Fruit fly (Drosophila melanogaster) whole organism, embryonic: ENCODE data around the gene peng.

Experiments used
- Abd-B ChIP-seq: fragments of 200-800 bp; sonication (Bioruptor generic); optimal IDR thresholded peaks from 2 replicates; lab custom pipeline; 2018; ENCODE audit warnings: missing biosample characterization, mild to moderate bottlenecking, missing genetic modification characterization, moderate library complexity
- CG13624 ChIP-seq: fragments of 200-800 bp; sonication (Bioruptor generic); optimal IDR thresholded peaks from 2 replicates; lab custom pipeline; 2016; ENCODE audit warnings: missing biosample characterization, missing genetic modification characterization
- CG13894 ChIP-seq: fragments of 200-800 bp; sonication (Bioruptor generic); optimal IDR thresholded peaks from 3 replicates; lab custom pipeline; 2018; ENCODE audit warnings: missing biosample characterization, mild to moderate bottlenecking, missing genetic modification characterization, moderate library complexity
- CG15696 ChIP-seq: fragments of 200-800 bp; sonication (Bioruptor generic); optimal IDR thresholded peaks from 2 replicates; lab custom pipeline; 2019; ENCODE audit warnings: missing biosample characterization, mild to moderate bottlenecking, missing genetic modification characterization, moderate library complexity
- CG16813 ChIP-seq: fragments of 200-800 bp; sonication (Bioruptor generic); IDR thresholded peaks from 3 replicates; pipeline ENCODE4 v1.3.6; 2022; ENCODE audit warnings: missing biosample characterization, missing genetic modification characterization; ENCODE audit not compliant: partially characterized antibody
- CG17568 ChIP-seq: fragments of 200-800 bp; sonication (Bioruptor generic); optimal IDR thresholded peaks from 2 replicates; lab custom pipeline; 2018; ENCODE audit warnings: missing biosample characterization, mild to moderate bottlenecking, missing genetic modification characterization, moderate library complexity
- CG2889 ChIP-seq: fragments of 200-800 bp; sonication (Bioruptor generic); IDR thresholded peaks from 3 replicates; pipeline ENCODE4 v1.3.6; 2022; ENCODE audit warnings: missing biosample characterization, missing genetic modification characterization
- CG30431 ChIP-seq: fragments of 200-800 bp; sonication (Bioruptor generic); optimal IDR thresholded peaks from 2 replicates; lab custom pipeline; 2017; ENCODE audit warnings: missing biosample characterization, missing genetic modification characterization
- CG3281 ChIP-seq: fragments of 200-800 bp; sonication (Bioruptor generic); optimal IDR thresholded peaks from 3 replicates; lab custom pipeline; 2017; ENCODE audit warnings: missing biosample characterization, mild to moderate bottlenecking, missing genetic modification characterization
- CG34376 ChIP-seq: fragments of 200-800 bp; sonication (Bioruptor generic); optimal IDR thresholded peaks from 2 replicates; lab custom pipeline; 2018; ENCODE audit warnings: missing biosample characterization, mild to moderate bottlenecking, missing genetic modification characterization
- CG43689 ChIP-seq: fragments of 200-800 bp; sonication (Bioruptor generic); IDR thresholded peaks from 2 replicates; pipeline ENCODE4 v1.3.6; 2022; ENCODE audit warnings: missing biosample characterization, missing genetic modification characterization
- CG4404 ChIP-seq: fragments of 200-800 bp; sonication (Bioruptor generic); IDR thresholded peaks from 2 replicates; pipeline ENCODE4 v1.3.6; 2022; ENCODE audit warnings: missing biosample characterization, missing genetic modification characterization
- CG4854 ChIP-seq: fragments of 200-800 bp; sonication (Bioruptor generic); optimal IDR thresholded peaks from 2 replicates; lab custom pipeline; 2016; ENCODE audit warnings: missing biosample characterization, missing genetic modification characterization, inconsistent platforms
- CG8281 ChIP-seq: fragments of 200-800 bp; sonication (Bioruptor generic); optimal IDR thresholded peaks from 2 replicates; lab custom pipeline; 2018; ENCODE audit warnings: missing biosample characterization, mild to moderate bottlenecking, missing genetic modification characterization, moderate library complexity
- CG9932 ChIP-seq: fragments of 200-800 bp; sonication (Bioruptor generic); IDR thresholded peaks from 2 replicates; pipeline ENCODE4 v1.3.6; 2022; ENCODE audit warnings: missing biosample characterization, missing genetic modification characterization
- E2f1 ChIP-seq: fragments of 200-800 bp; sonication (Bioruptor generic); IDR thresholded peaks from 2 replicates; pipeline ENCODE4 v1.3.6; 2022; ENCODE audit warnings: missing biosample characterization, missing genetic modification characterization
- Ets97D ChIP-seq: fragments of 200-800 bp; sonication (Bioruptor generic); optimal IDR thresholded peaks from 3 replicates; lab custom pipeline; 2016; ENCODE audit warnings: missing biosample characterization, missing genetic modification characterization
- GATAe ChIP-seq: fragments of 200-800 bp; sonication (Bioruptor generic); conservative IDR thresholded peaks from 2 replicates; pipeline ENCODE4 v1.3.6; 2022; ENCODE audit warnings: missing biosample characterization, missing genetic modification characterization
- HmgD ChIP-seq: fragments of 200-800 bp; sonication (Bioruptor generic); optimal IDR thresholded peaks from 3 replicates; lab custom pipeline; 2016; ENCODE audit warnings: missing biosample characterization, missing genetic modification characterization
- Hr39 ChIP-seq: fragments of >200 bp; optimal IDR thresholded peaks from 2 replicates; lab custom pipeline; 2017
- Max ChIP-seq: fragments of 200-800 bp; sonication (Bioruptor generic); optimal IDR thresholded peaks from 2 replicates; lab custom pipeline; 2016; ENCODE audit warnings: missing biosample characterization, mild to moderate bottlenecking, missing genetic modification characterization
- NC2β ChIP-seq: fragments of 200-800 bp; sonication (Bioruptor generic); optimal IDR thresholded peaks from 2 replicates; lab custom pipeline; 2016; ENCODE audit warnings: missing biosample characterization, missing genetic modification characterization
- Neu2 ChIP-seq: fragments of 200-800 bp; sonication (Bioruptor generic); optimal IDR thresholded peaks from 3 replicates; lab custom pipeline; 2016; ENCODE audit warnings: missing biosample characterization, missing genetic modification characterization, borderline replicate concordance
- Poxn ChIP-seq: fragments of 200-800 bp; sonication (Bioruptor generic); IDR thresholded peaks from 2 replicates; pipeline ENCODE4 v1.3.6; 2022; ENCODE audit warnings: missing biosample characterization, missing genetic modification characterization
- Rfx ChIP-seq: fragments of 200-800 bp; sonication (Bioruptor generic); IDR thresholded peaks from 2 replicates; pipeline ENCODE4 v1.3.6; 2022; ENCODE audit warnings: missing biosample characterization, missing genetic modification characterization
- Sox100B ChIP-seq: fragments of 200-800 bp; sonication (Bioruptor generic); optimal IDR thresholded peaks from 3 replicates; lab custom pipeline; 2018; ENCODE audit warnings: missing biosample characterization, mild to moderate bottlenecking, missing genetic modification characterization
- Sox102F ChIP-seq: fragments of 200-800 bp; sonication (Bioruptor generic); optimal IDR thresholded peaks from 2 replicates; lab custom pipeline; 2018; ENCODE audit warnings: missing biosample characterization, mild to moderate bottlenecking, missing genetic modification characterization, moderate library complexity
- Spps ChIP-seq: fragments of 200-800 bp; sonication (Bioruptor generic); optimal IDR thresholded peaks from 2 replicates; lab custom pipeline; 2018; ENCODE audit warnings: missing biosample characterization, mild to moderate bottlenecking, missing genetic modification characterization
- Ssrp ChIP-seq: fragments of 200-800 bp; sonication (Bioruptor generic); optimal IDR thresholded peaks from 2 replicates; lab custom pipeline; 2018; ENCODE audit warnings: missing biosample characterization, mild to moderate bottlenecking, missing genetic modification characterization, moderate library complexity
- YL-1 ChIP-seq: fragments of 200-800 bp; sonication (Bioruptor generic); optimal IDR thresholded peaks from 3 replicates; lab custom pipeline; 2017; ENCODE audit warnings: missing biosample characterization, mild to moderate bottlenecking, missing genetic modification characterization
- ase ChIP-seq: fragments of 200-800 bp; sonication (Bioruptor generic); IDR thresholded peaks from 3 replicates; pipeline ENCODE4 v1.3.6; 2022; ENCODE audit warnings: missing biosample characterization, missing genetic modification characterization
- bowl ChIP-seq: fragments of 200-800 bp; sonication (Bioruptor generic); IDR thresholded peaks from 2 replicates; pipeline ENCODE4 v1.3.6; 2022; ENCODE audit warnings: missing biosample characterization, missing genetic modification characterization
- bsh ChIP-seq, 2 experiments: fragments of 200-800 bp; sonication (Bioruptor generic); optimal IDR thresholded peaks; 2 replicates each; lab custom pipeline; 2017 to 2018; ENCODE audit warnings: mild to moderate bottlenecking in 2 of 2, missing biosample characterization in 2 of 2, missing genetic modification characterization in 2 of 2, moderate library complexity in 1 of 2
- exex ChIP-seq: fragments of 200-800 bp; sonication (Bioruptor generic); optimal IDR thresholded peaks from 4 replicates; lab custom pipeline; 2018; ENCODE audit warnings: missing biosample characterization, mild to moderate bottlenecking, missing genetic modification characterization, moderate library complexity
- eyg ChIP-seq: fragments of 200-800 bp; sonication (Bioruptor generic); optimal IDR thresholded peaks from 3 replicates; lab custom pipeline; 2016; ENCODE audit warnings: missing biosample characterization, missing genetic modification characterization
- her ChIP-seq: fragments of 200-800 bp; sonication (Bioruptor generic); optimal IDR thresholded peaks from 2 replicates; lab custom pipeline; 2016; ENCODE audit warnings: missing biosample characterization, missing genetic modification characterization
- hkb ChIP-seq, 2 experiments: fragments of 200-800 bp in 1 of 2; fragments of >200 bp in 1 of 2; sonication (Bioruptor generic) in 1 of 2; IDR thresholded peaks in 1 of 2; optimal IDR thresholded peaks in 1 of 2; 2 replicates each; pipeline versions ENCODE4 v1.3.6 to Lab custom; 2017 to 2022; ENCODE audit warnings: missing biosample characterization in 1 of 2, missing genetic modification characterization in 1 of 2
- jumu ChIP-seq: fragments of 200-800 bp; sonication (Bioruptor generic); optimal IDR thresholded peaks from 3 replicates; lab custom pipeline; 2016; ENCODE audit warnings: missing biosample characterization, missing genetic modification characterization
- lov ChIP-seq, 2 experiments: fragments of 200-800 bp in 1 of 2; fragments of >200 bp in 1 of 2; sonication (Bioruptor generic) in 1 of 2; IDR thresholded peaks in 1 of 2; optimal IDR thresholded peaks in 1 of 2; 2 replicates in 1 of 2; 3 replicates in 1 of 2; pipeline versions ENCODE4 v1.3.6 to Lab custom; 2017 to 2022; ENCODE audit warnings: missing biosample characterization in 1 of 2, missing genetic modification characterization in 1 of 2
- run ChIP-seq: fragments of 200-800 bp; sonication (Bioruptor generic); optimal IDR thresholded peaks from 3 replicates; lab custom pipeline; 2018; ENCODE audit warnings: missing biosample characterization, mild to moderate bottlenecking, missing genetic modification characterization
- sc ChIP-seq, 3 experiments: fragments of >200 bp in 2 of 3; fragments of 200-800 bp in 1 of 3; sonication (Bioruptor generic) in 1 of 3; optimal IDR thresholded peaks; 2 replicates in 2 of 3; 3 replicates in 1 of 3; lab custom pipeline; 2017; ENCODE audit warnings: mild to moderate bottlenecking in 1 of 3, missing biosample characterization in 1 of 3, missing genetic modification characterization in 1 of 3, missing genetic modification reagents in 1 of 3
- sd ChIP-seq: fragments of 200-800 bp; sonication (Bioruptor generic); optimal IDR thresholded peaks from 3 replicates; lab custom pipeline; 2018; ENCODE audit warnings: missing biosample characterization, mild to moderate bottlenecking, missing genetic modification characterization, moderate library complexity
- sisA ChIP-seq: fragments of 200-800 bp; sonication (Bioruptor generic); IDR thresholded peaks from 2 replicates; pipeline ENCODE4 v1.3.6; 2022; ENCODE audit warnings: missing biosample characterization, missing genetic modification characterization
- sug ChIP-seq: fragments of 200-800 bp; optimal IDR thresholded peaks from 2 replicates; lab custom pipeline; 2019; ENCODE audit warnings: missing biosample characterization, mild to moderate bottlenecking, missing genetic modification characterization, moderate library complexity
- tap ChIP-seq: fragments of 200-800 bp; optimal IDR thresholded peaks from 3 replicates; lab custom pipeline; 2019; ENCODE audit warnings: missing biosample characterization, mild to moderate bottlenecking, missing genetic modification characterization, moderate library complexity
- tx ChIP-seq: fragments of 200-800 bp; sonication (Bioruptor generic); optimal IDR thresholded peaks from 2 replicates; lab custom pipeline; 2016; ENCODE audit warnings: missing biosample characterization, missing genetic modification characterization
- wek ChIP-seq: fragments of 200-800 bp; sonication (Bioruptor generic); optimal IDR thresholded peaks from 3 replicates; lab custom pipeline; 2018; ENCODE audit warnings: missing biosample characterization, mild to moderate bottlenecking, missing genetic modification characterization, moderate library complexity
- wor ChIP-seq: fragments of 200-800 bp; sonication (Bioruptor generic); IDR thresholded peaks from 2 replicates; pipeline ENCODE4 v1.3.6; 2022; ENCODE audit warnings: missing biosample characterization, missing genetic modification characterization

peng gene

DNA sequence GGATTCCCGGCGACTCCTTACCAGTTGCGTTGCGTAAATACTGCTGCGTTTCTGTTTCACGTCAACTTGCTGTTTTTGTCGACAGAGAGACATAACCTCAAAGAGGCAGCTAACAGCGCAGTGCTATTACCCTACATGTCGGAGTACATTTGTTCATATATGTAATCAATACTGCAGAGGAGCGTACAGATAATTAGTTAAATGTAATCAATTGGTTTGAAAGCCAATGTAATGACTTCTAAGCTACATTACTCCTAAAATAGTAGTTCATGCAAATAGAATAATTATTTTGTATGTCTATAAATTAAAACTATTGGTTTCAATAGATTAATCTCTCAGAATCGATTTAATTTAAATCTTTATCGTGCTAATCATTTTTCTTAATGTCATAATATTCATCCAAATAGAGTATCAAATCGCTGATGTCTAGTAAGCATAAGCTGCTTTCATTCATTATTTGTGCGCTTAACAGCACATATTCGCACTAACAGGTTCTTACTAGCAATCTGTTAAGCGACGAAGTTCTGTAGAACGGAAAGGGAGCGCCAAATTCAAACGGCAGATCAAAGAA is 30.4 kb downstream of the peng start, which contains the start of the genes SLIRP1 and anox (continued):
- peak; percentile 74 for TF ChIP-seq sisA
- peak; percentile 35 for TF ChIP-seq Ets97D (GFP tag; lab: Kevin White, UChicago)
- TF ChIP-seq wor (GFP tag; lab: Robert Waterston, UW) = peak; percentile 72
- TF ChIP-seq hkb (optimal IDR thresholded peaks at IDR 0.05; lab: Kevin White, UChicago) = no peak
- TF ChIP-seq hkb (GFP tag; IDR thresholded peaks at IDR 0.05; lab: Robert Waterston, UW) = peak; percentile 84
- TF ChIP-seq Poxn (GFP tag; lab: Robert Waterston, UW) = peak; percentile 46; the same call in 1 of the 2 replicates
- peak; percentile 67 for TF ChIP-seq jumu (GFP tag; lab: Kevin White, UChicago)
- TF ChIP-seq tx (GFP tag; lab: Kevin White, UChicago) = peak; percentile 69
- TF ChIP-seq exex = peak; percentile 79
- no peak for TF ChIP-seq Hr39 (lab: Kevin White, UChicago)
- no peak for TF ChIP-seq CG17568 (GFP tag; lab: Kevin White, UChicago)
- TF ChIP-seq CG43689 (GFP tag; lab: Robert Waterston, UW) = no peak
- peak; percentile 83 for TF ChIP-seq run (tag; lab: Kevin White, UChicago)
- no peak for TF ChIP-seq CG16813 (GFP tag; lab: Robert Waterston, UW)
- TF ChIP-seq NC2β = peak; percentile 65
- no peak for TF ChIP-seq lov (optimal IDR thresholded peaks at IDR 0.05; lab: Kevin White, UChicago)
- no peak for TF ChIP-seq lov (GFP tag; IDR thresholded peaks at IDR 0.05; lab: Robert Waterston, UW)
- peak; percentile 77 for TF ChIP-seq CG34376 (GFP tag; lab: Kevin White, UChicago)
- peak; percentile 79 for TF ChIP-seq CG13624
- TF ChIP-seq CG30431 (GFP tag; lab: Kevin White, UChicago) = peak; percentile 70
- TF ChIP-seq sd (tag; lab: Kevin White, UChicago) = no peak
- TF ChIP-seq Ssrp (tag; lab: Kevin White, UChicago) = peak; percentile 91
- TF ChIP-seq wek (GFP tag; lab: Kevin White, UChicago) = peak; percentile 27
- TF ChIP-seq CG4404 = peak; percentile 66
- TF ChIP-seq Max (GFP tag; lab: Kevin White, UChicago) = peak; percentile 75
- TF ChIP-seq CG4854 (GFP tag; lab: Kevin White, UChicago) = peak; percentile 63
- TF ChIP-seq eyg (GFP tag; lab: Kevin White, UChicago) = peak; percentile 40
- TF ChIP-seq HmgD (GFP tag; lab: Kevin White, UChicago) = peak; percentile 49
- peak; percentile 83 for TF ChIP-seq sug (tag; lab: Kevin White, UChicago)
- TF ChIP-seq Sox100B (GFP tag; lab: Kevin White, UChicago) = peak; percentile 92
- TF ChIP-seq Sox102F (GFP tag; lab: Kevin White, UChicago) = peak; percentile 89
- TF ChIP-seq E2f1 = peak; percentile 85
- peak; percentile 81 for TF ChIP-seq tap (tag; lab: Kevin White, UChicago)
- peak; percentile 91 for TF ChIP-seq Abd-B (GFP tag; lab: Kevin White, UChicago)
- peak; percentile 52 for TF ChIP-seq YL-1 (GFP tag; lab: Kevin White, UChicago)
- TF ChIP-seq sc (optimal IDR thresholded peaks at IDR 0.05; lab: Kevin White, UChicago) = no peak
- TF ChIP-seq sc (GFP tag; optimal IDR thresholded peaks at IDR 0.05; lab: Kevin White, UChicago) = peak; percentile 72
- TF ChIP-seq GATAe (GFP tag; lab: Robert Waterston, UW) = peak; percentile 65
- TF ChIP-seq CG9932 (GFP tag; lab: Robert Waterston, UW) = peak; percentile 86
- peak; percentile 68 for TF ChIP-seq CG15696 (tag; lab: Kevin White, UChicago)
- peak; percentile 48; the same call in 1 of the 3 replicates for TF ChIP-seq ase (GFP tag; lab: Robert Waterston, UW)
- TF ChIP-seq bsh (GFP tag; optimal IDR thresholded peaks at IDR 0.05; lab: Kevin White, UChicago) = peak; percentile 52 to 87
- TF ChIP-seq CG3281 (GFP tag; lab: Kevin White, UChicago) = peak; percentile 88
- peak; percentile 69 for TF ChIP-seq CG8281 (tag; lab: Kevin White, UChicago)
- TF ChIP-seq CG13894 (tag; lab: Kevin White, UChicago) = peak; percentile 77
- no peak for TF ChIP-seq Neu2 (GFP tag; lab: Kevin White, UChicago)
- TF ChIP-seq Rfx (GFP tag; lab: Robert Waterston, UW) = peak; percentile 81
- TF ChIP-seq CG2889 = peak; percentile 74; the same call in 2 of the 3 replicates
- TF ChIP-seq her (GFP tag; lab: Kevin White, UChicago) = peak; percentile 64
- TF ChIP-seq bowl (GFP tag; lab: Robert Waterston, UW) = 0 out of 2 replicates have a peak, but pooled peaks have one; percentile 8
- TF ChIP-seq Spps = peak; percentile 70
